Worm (Caenorhabditis elegans) whole organism, L4 larva: ENCODE data around the gene gldi-8.

ENCODE experiments used
- D1046.2 ChIP-seq: fragments of 200-800 bp; sonication (Bioruptor generic); IDR thresholded peaks from 2 replicates; pipeline ENCODE4 v1.3.6; 2022; ENCODE audit warnings: missing genetic modification characterization, missing compliant biosample characterization
- T20F7.1 ChIP-seq: fragments of 200-800 bp; sonication (Bioruptor generic); optimal IDR thresholded peaks from 2 replicates; lab custom pipeline; 2018; ENCODE audit warnings: mild to moderate bottlenecking, missing genetic modification characterization, missing compliant biosample characterization
- T26A8.4 ChIP-seq: fragments of 200-800 bp; sonication (Bioruptor generic); IDR thresholded peaks from 2 replicates; pipeline ENCODE4 v1.3.6; 2022; ENCODE audit warnings: missing genetic modification characterization, missing compliant biosample characterization
- Y105C5A.15 ChIP-seq: fragments of 200-800 bp; sonication (Bioruptor generic); IDR thresholded peaks from 2 replicates; pipeline ENCODE4 v1.3.6; 2022; ENCODE audit warnings: missing genetic modification characterization, missing compliant biosample characterization
- Y75B8A.6 ChIP-seq: fragments of 200-800 bp; sonication (Bioruptor generic); IDR thresholded peaks from 2 replicates; pipeline ENCODE4 v1.3.6; 2022; ENCODE audit warnings: missing genetic modification reagents, missing genetic modification characterization, missing compliant biosample characterization
- aha-1 ChIP-seq: fragments of 150-350 bp; peaks from one replicate; lab custom pipeline; 2014; ENCODE audit warnings: missing biosample characterization, missing genetic modification characterization
- ama-1 ChIP-seq: fragments of 150-350 bp; optimal IDR thresholded peaks from 2 replicates; lab custom pipeline; 2014; ENCODE audit warnings: inconsistent platforms, mixed read lengths
- cey-2 ChIP-seq: sonication (generic microtip); optimal IDR thresholded peaks from 3 replicates; lab custom pipeline; 2017; ENCODE audit warnings: missing genetic modification characterization, mild to moderate bottlenecking, missing compliant biosample characterization, antibody characterized with exemption, borderline replicate concordance; ENCODE audit not compliant: insufficient read depth
- daf-16 ChIP-seq, 3 experiments: sonication (generic microtip); optimal IDR thresholded peaks; 2 replicates each; lab custom pipeline; 2016 to 2017; ENCODE audit warnings: missing genetic modification characterization in 3 of 3, missing genetic modification reagents in 3 of 3, mild to moderate bottlenecking in 2 of 3, missing compliant biosample characterization in 2 of 3, missing biosample characterization in 1 of 3, moderate library complexity in 1 of 3
- daf-19 ChIP-seq: fragments of 200-800 bp; sonication (Bioruptor generic); conservative IDR thresholded peaks from 2 replicates; pipeline ENCODE4 v1.3.6; 2022; ENCODE audit warnings: missing genetic modification characterization, missing compliant biosample characterization
- daf-8 ChIP-seq: fragments of 200-800 bp; sonication (Bioruptor generic); IDR thresholded peaks from 2 replicates; pipeline ENCODE4 v1.3.6; 2022; ENCODE audit warnings: missing genetic modification characterization, missing compliant biosample characterization
- dmd-6 ChIP-seq: fragments of 200-800 bp; sonication (Bioruptor generic); IDR thresholded peaks from 2 replicates; pipeline ENCODE4 v1.3.6; 2022; ENCODE audit warnings: missing genetic modification reagents, missing genetic modification characterization, missing compliant biosample characterization
- dpl-1 ChIP-seq: fragments of 150-350 bp; optimal IDR thresholded peaks from 2 replicates; lab custom pipeline; 2014; ENCODE audit warnings: missing biosample characterization, missing genetic modification reagents, missing genetic modification characterization
- duxl-1 ChIP-seq: sonication (generic microtip); optimal IDR thresholded peaks from 2 replicates; lab custom pipeline; 2016; ENCODE audit warnings: mild to moderate bottlenecking, missing genetic modification characterization, moderate library complexity, missing compliant biosample characterization; ENCODE audit not compliant: poor library complexity
- dve-1 ChIP-seq: sonication (generic microtip); optimal IDR thresholded peaks from 2 replicates; lab custom pipeline; 2017; ENCODE audit warnings: antibody characterized with exemption, mild to moderate bottlenecking, missing genetic modification characterization, missing compliant biosample characterization; ENCODE audit not compliant: insufficient read depth
- fkh-10 ChIP-seq: fragments of 150-350 bp; optimal IDR thresholded peaks from 2 replicates; lab custom pipeline; 2014; ENCODE audit warnings: missing biosample characterization, missing genetic modification reagents, missing genetic modification characterization
- hif-1 ChIP-seq, 2 experiments: sonication (generic microtip); optimal IDR thresholded peaks; 2 replicates each; lab custom pipeline; 2016 to 2017; ENCODE audit warnings: missing compliant biosample characterization in 2 of 2, missing genetic modification characterization in 2 of 2, missing genetic modification reagents in 2 of 2, missing genotype in 2 of 2, mild to moderate bottlenecking in 1 of 2
- hlh-11 ChIP-seq: fragments of 200-800 bp; sonication (Bioruptor generic); optimal IDR thresholded peaks from 2 replicates; lab custom pipeline; 2018; ENCODE audit warnings: mild to moderate bottlenecking, missing genetic modification characterization, missing compliant biosample characterization
- hlh-30 ChIP-seq: sonication (generic microtip); optimal IDR thresholded peaks from 2 replicates; lab custom pipeline; 2017; ENCODE audit warnings: antibody characterized with exemption, mild to moderate bottlenecking, missing genetic modification characterization, missing compliant biosample characterization; ENCODE audit not compliant: insufficient read depth
- hmg-1.1 ChIP-seq: fragments of 200-800 bp; sonication (Bioruptor generic); IDR thresholded peaks from 2 replicates; pipeline ENCODE4 v1.3.6; 2022; ENCODE audit warnings: missing genetic modification reagents, missing genetic modification characterization, missing compliant biosample characterization
- jun-1 ChIP-seq: fragments of 150-350 bp; optimal IDR thresholded peaks from 2 replicates; lab custom pipeline; 2014; ENCODE audit warnings: missing biosample characterization, missing genetic modification reagents, missing genetic modification characterization
- lim-7 ChIP-seq: fragments of 200-800 bp; sonication (Bioruptor generic); IDR thresholded peaks from 2 replicates; pipeline ENCODE4 v1.3.6; 2022; ENCODE audit warnings: missing genetic modification characterization, missing compliant biosample characterization
- lin-38 ChIP-seq: fragments of 200-800 bp; sonication (Bioruptor generic); IDR thresholded peaks from 2 replicates; pipeline ENCODE4 v1.3.6; 2022; ENCODE audit warnings: missing genetic modification reagents, missing genetic modification characterization, missing compliant biosample characterization
- lir-3 ChIP-seq: sonication (generic microtip); optimal IDR thresholded peaks from 2 replicates; lab custom pipeline; 2016; ENCODE audit warnings: mild to moderate bottlenecking, missing genetic modification characterization, missing compliant biosample characterization
- lsy-2 ChIP-seq, 2 experiments: fragments of 150-350 bp in 1 of 2; sonication (generic microtip) in 1 of 2; optimal IDR thresholded peaks; 2 replicates each; lab custom pipeline; 2014 to 2017; ENCODE audit warnings: missing biosample characterization in 2 of 2, missing genetic modification characterization in 2 of 2
- mdl-1 ChIP-seq, 2 experiments: fragments of 150-350 bp in 1 of 2; sonication (generic microtip) in 1 of 2; optimal IDR thresholded peaks; 2 replicates each; lab custom pipeline; 2014 to 2017; ENCODE audit warnings: missing biosample characterization in 2 of 2, missing genetic modification characterization in 2 of 2
- mdt-29 ChIP-seq: fragments of 200-800 bp; sonication (Bioruptor generic); IDR thresholded peaks from 2 replicates; pipeline ENCODE4 v1.3.6; 2022; ENCODE audit warnings: missing genetic modification reagents, missing genetic modification characterization, missing compliant biosample characterization
- mes-2 ChIP-seq: sonication (generic microtip); optimal IDR thresholded peaks from 2 replicates; lab custom pipeline; 2016; ENCODE audit warnings: missing genotype, mild to moderate bottlenecking, missing genetic modification characterization, missing compliant biosample characterization; ENCODE audit not compliant: poor library complexity, severe bottlenecking
- mxl-3 ChIP-seq: fragments of 200-800 bp; sonication (Bioruptor generic); optimal IDR thresholded peaks from 2 replicates; lab custom pipeline; 2018; ENCODE audit warnings: mild to moderate bottlenecking, missing genetic modification characterization, missing compliant biosample characterization
- nhr-10 ChIP-seq: fragments of 150-350 bp; optimal IDR thresholded peaks from 2 replicates; lab custom pipeline; 2014; ENCODE audit warnings: missing biosample characterization, missing genetic modification characterization
- nhr-11 ChIP-seq: fragments of 150-350 bp; optimal IDR thresholded peaks from 2 replicates; lab custom pipeline; 2014; ENCODE audit warnings: missing biosample characterization, missing genetic modification characterization
- nhr-111 ChIP-seq: fragments of 200-800 bp; sonication (Bioruptor generic); optimal IDR thresholded peaks from 2 replicates; lab custom pipeline; 2018; ENCODE audit warnings: mild to moderate bottlenecking, missing genetic modification characterization, missing compliant biosample characterization
- nhr-237 ChIP-seq: sonication (generic microtip); optimal IDR thresholded peaks from 2 replicates; lab custom pipeline; 2017; ENCODE audit warnings: missing biosample characterization, missing genetic modification characterization
- nhr-25 ChIP-seq: sonication (generic microtip); optimal IDR thresholded peaks from 2 replicates; lab custom pipeline; 2017; ENCODE audit warnings: missing genetic modification characterization, mild to moderate bottlenecking, missing compliant biosample characterization, antibody characterized with exemption, moderate library complexity, borderline replicate concordance; ENCODE audit not compliant: insufficient read depth
- nhr-48 ChIP-seq: sonication (generic microtip); optimal IDR thresholded peaks from 2 replicates; lab custom pipeline; 2016; ENCODE audit warnings: mild to moderate bottlenecking, missing genetic modification characterization, missing compliant biosample characterization
- nhr-6 ChIP-seq: fragments of 150-350 bp; optimal IDR thresholded peaks from 2 replicates; lab custom pipeline; 2014; ENCODE audit warnings: missing biosample characterization, missing genetic modification characterization
- nhr-77 ChIP-seq: fragments of 150-350 bp; optimal IDR thresholded peaks from 2 replicates; lab custom pipeline; 2014; ENCODE audit warnings: missing biosample characterization, missing genetic modification characterization
- php-3 ChIP-seq: fragments of 200-800 bp; sonication (Bioruptor generic); IDR thresholded peaks from 2 replicates; pipeline ENCODE4 v1.3.6; 2022; ENCODE audit warnings: missing genetic modification reagents, missing genetic modification characterization, missing compliant biosample characterization
- set-16 ChIP-seq: fragments of 200-800 bp; sonication (Bioruptor generic); IDR thresholded peaks from 2 replicates; pipeline ENCODE4 v1.3.6; 2022; ENCODE audit warnings: missing genetic modification reagents, missing genetic modification characterization, missing compliant biosample characterization
- skn-1 ChIP-seq: fragments of 150-350 bp; optimal IDR thresholded peaks from 2 replicates; lab custom pipeline; 2014; ENCODE audit warnings: missing biosample characterization, missing genetic modification characterization
- snpc-1.2 ChIP-seq: fragments of 200-800 bp; sonication (Bioruptor generic); IDR thresholded peaks from 2 replicates; pipeline ENCODE4 v1.3.6; 2022; ENCODE audit warnings: missing genetic modification reagents, missing genetic modification characterization, missing compliant biosample characterization
- spr-3 ChIP-seq: fragments of 200-800 bp; sonication (Bioruptor generic); optimal IDR thresholded peaks from 2 replicates; lab custom pipeline; 2018; ENCODE audit warnings: mild to moderate bottlenecking, missing genetic modification characterization, missing compliant biosample characterization
- unc-130 ChIP-seq: sonication (generic microtip); optimal IDR thresholded peaks from 2 replicates; lab custom pipeline; 2016; ENCODE audit warnings: missing genetic modification reagents, missing genetic modification characterization, missing compliant biosample characterization
- unc-62 ChIP-seq, 3 experiments: fragments of 150-350 bp in 1 of 3; sonication (generic microtip); optimal IDR thresholded peaks in 2 of 3; peaks in 1 of 3; 1 replicate in 1 of 3; 2 replicates in 2 of 3; lab custom pipeline; 2014 to 2017; ENCODE audit warnings: missing biosample characterization in 3 of 3, missing genetic modification characterization in 3 of 3, missing genetic modification reagents in 3 of 3, missing genotype in 1 of 3
- zfp-2 ChIP-seq: sonication (generic microtip); optimal IDR thresholded peaks from 2 replicates; lab custom pipeline; 2016; ENCODE audit warnings: mild to moderate bottlenecking, missing genetic modification characterization, missing compliant biosample characterization
- zip-11 ChIP-seq: fragments of 200-800 bp; sonication (Bioruptor generic); IDR thresholded peaks from 2 replicates; pipeline ENCODE4 v1.3.6; 2022; ENCODE audit warnings: missing genetic modification characterization, missing compliant biosample characterization
- ztf-7 ChIP-seq: fragments of 150-350 bp; optimal IDR thresholded peaks from 2 replicates; lab custom pipeline; 2014; ENCODE audit warnings: missing biosample characterization, missing genetic modification characterization

Gene gldi-8

DNA sequence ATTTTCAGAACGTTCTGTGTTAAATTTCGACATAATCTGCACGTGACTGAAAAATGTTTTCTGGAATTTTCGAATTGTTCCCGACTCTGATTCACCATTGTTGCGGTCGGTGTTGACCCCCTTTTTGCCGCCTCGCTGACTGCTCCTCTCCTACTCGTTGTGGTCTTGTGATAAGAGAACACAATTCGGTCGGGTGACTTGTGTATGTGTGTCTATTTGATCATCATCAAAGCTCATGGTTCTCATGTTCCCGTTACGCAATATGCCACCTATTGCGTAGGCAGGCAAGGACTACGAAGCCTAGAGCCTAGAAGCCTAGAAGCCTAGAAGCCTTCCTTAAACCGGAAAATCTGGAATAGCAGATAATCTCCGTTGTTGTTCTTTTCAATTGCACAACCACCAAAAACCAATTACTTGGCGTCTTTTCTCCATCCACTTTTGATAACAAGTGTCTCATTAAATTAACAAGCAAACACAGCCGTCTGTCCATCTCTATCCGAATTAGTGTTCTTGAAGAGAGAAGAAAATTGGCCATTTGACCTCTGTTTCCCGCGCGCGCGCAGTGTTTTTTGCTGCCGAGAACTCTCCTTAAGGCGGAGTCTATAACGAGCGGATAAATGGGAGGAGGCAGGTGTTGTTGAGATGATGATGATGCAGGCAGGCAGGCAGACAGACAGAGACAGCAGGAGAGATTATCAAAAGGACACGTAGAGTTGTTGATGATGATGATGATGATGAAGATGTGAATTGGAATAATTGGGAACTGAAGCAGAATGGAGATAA, 15.3 kb upstream of the gldi-8 start:
- peak; percentile 43; the same call in 1 of the 2 replicates for TF ChIP-seq php-3
- no peak for TF ChIP-seq lir-3
- TF ChIP-seq D1046.2 (GFP tag; lab: Robert Waterston, UW) = no peak
- TF ChIP-seq nhr-6 (tag; lab: Kevin White, UChicago) = peak; percentile 67
- TF ChIP-seq duxl-1 = peak; percentile 40
- TF ChIP-seq jun-1 = peak; percentile 76
- TF ChIP-seq fkh-10 (GFP tag; lab: Kevin White, UChicago) = no peak
- peak; percentile 37 for TF ChIP-seq nhr-48 (tag; lab: Kevin White, UChicago)
- no peak for TF ChIP-seq daf-8 (GFP tag; lab: Robert Waterston, UW)
- peak; percentile 51 for TF ChIP-seq lin-38 (GFP tag; lab: Robert Waterston, UW)
- peak; percentile 8 to 56 for TF ChIP-seq mdl-1 (tag; optimal IDR thresholded peaks at IDR 0.05; lab: Kevin White, UChicago)
- TF ChIP-seq mxl-3 = peak; percentile 41
- peak; percentile 25 to 54 for TF ChIP-seq daf-16 (GFP tag; optimal IDR thresholded peaks at IDR 0.05; lab: Kevin White, UChicago)
- TF ChIP-seq daf-16 (tag; optimal IDR thresholded peaks at IDR 0.05; lab: Kevin White, UChicago) = peak; percentile 97
- TF ChIP-seq ama-1 (lab: Kevin White, UChicago) = peak; percentile 37
- TF ChIP-seq nhr-11 = peak; percentile 61
- no peak for TF ChIP-seq zip-11
- peak; percentile 38 for TF ChIP-seq mes-2 (tag; lab: Kevin White, UChicago)
- peak; percentile 98 for TF ChIP-seq mdt-29 (GFP tag; lab: Robert Waterston, UW)
- TF ChIP-seq nhr-237 (tag; lab: Kevin White, UChicago) = no peak
- TF ChIP-seq set-16 = peak; percentile 38; the same call in 1 of the 2 replicates
- TF ChIP-seq nhr-25 (tag; lab: Kevin White, UChicago) = no peak
- TF ChIP-seq hlh-30 (tag; lab: Kevin White, UChicago) = peak; percentile 94
- peak; percentile 83 for TF ChIP-seq nhr-77 (tag; lab: Kevin White, UChicago)
- TF ChIP-seq hif-1 (tag; optimal IDR thresholded peaks at IDR 0.05; lab: Kevin White, UChicago) = peak in 1 of 2 experiments; percentile 59
- peak; percentile 3 for TF ChIP-seq zfp-2 (tag; lab: Kevin White, UChicago)
- TF ChIP-seq unc-62 (GFP tag; optimal IDR thresholded peaks at IDR 0.05 in 1 of 2; lab: Kevin White, UChicago) = peak in 1 of 2 experiments; percentile 80
- no peak for TF ChIP-seq unc-62 (tag; optimal IDR thresholded peaks at IDR 0.05; lab: Kevin White, UChicago)
- TF ChIP-seq skn-1 (tag; lab: Kevin White, UChicago) = no peak
- peak; percentile 90 for TF ChIP-seq dve-1
- TF ChIP-seq hmg-1.1 (GFP tag; lab: Robert Waterston, UW) = peak; percentile 35
- peak; percentile 86 for TF ChIP-seq dmd-6 (GFP tag; lab: Robert Waterston, UW)
- TF ChIP-seq T26A8.4 (GFP tag; lab: Robert Waterston, UW) = peak; percentile 45; the same call in 1 of the 2 replicates
- TF ChIP-seq Y75B8A.6 (GFP tag; lab: Robert Waterston, UW) = 0 out of 2 replicates have a peak, but pooled peaks have one; percentile 9
- no peak for TF ChIP-seq unc-130 (GFP tag; lab: Kevin White, UChicago)
- no peak for TF ChIP-seq spr-3 (GFP tag; lab: Kevin White, UChicago)
- peak; percentile 61 for TF ChIP-seq dpl-1
- no peak for TF ChIP-seq nhr-111 (GFP tag; lab: Kevin White, UChicago)
- TF ChIP-seq Y105C5A.15 (GFP tag; lab: Robert Waterston, UW) = no peak
- TF ChIP-seq T20F7.1 (GFP tag; lab: Kevin White, UChicago) = peak; percentile 64
- TF ChIP-seq snpc-1.2 = no peak
- no peak for TF ChIP-seq ztf-7 (tag; lab: Kevin White, UChicago)
- TF ChIP-seq lim-7 = 0 out of 2 replicates have a peak, but pooled peaks have one; percentile 4
- TF ChIP-seq daf-19 = no peak
- peak; percentile 93 for TF ChIP-seq hlh-11
- TF ChIP-seq lsy-2 (tag; optimal IDR thresholded peaks at IDR 0.05; lab: Kevin White, UChicago) = peak; percentile 43 to 62
- peak; percentile 41 for TF ChIP-seq aha-1
- TF ChIP-seq cey-2 (tag; lab: Kevin White, UChicago) = no peak
- peak; percentile 75 for TF ChIP-seq nhr-10
